Worm (Caenorhabditis elegans): Measurements from ENCODE around the gene fbxc-24.

The fbxc-24 gene

DNA sequence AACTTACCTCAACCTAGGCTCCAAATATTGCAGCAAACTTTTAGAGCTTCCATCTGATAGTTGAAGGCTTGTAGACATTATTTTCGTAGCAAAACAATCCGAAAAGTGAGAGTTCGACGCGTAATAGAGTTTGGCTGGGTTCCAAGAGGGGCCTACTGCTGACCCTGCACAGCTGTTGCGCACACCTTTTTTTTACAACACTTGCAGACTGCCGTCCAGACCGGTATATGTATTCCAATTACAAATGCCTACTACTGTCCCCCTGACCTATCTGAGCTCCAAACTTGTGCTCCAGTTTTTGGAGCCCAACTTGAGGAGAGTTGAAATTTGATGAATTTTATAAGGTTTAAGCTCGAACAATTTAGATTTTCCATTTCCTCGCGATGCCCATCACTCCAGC lies at the start of gene fbxc-24, which contains the start of gene fbxc-27:
TSS of gene fbxc-24 (minus strand) at position 101 of the 400 bp plus-strand sequence.
TSS of gene fbxc-27 (plus strand) at position 216 of the 400 bp plus-strand sequence.
- TF ChIP-seq nhr-67 (tag; optimal IDR thresholded peaks at IDR 0.05): no peak
- no peak for TF ChIP-seq elt-3 (tag; optimal IDR thresholded peaks at IDR 0.05)
- TF ChIP-seq tbx-2 (tag; optimal IDR thresholded peaks at IDR 0.05): no peak
- TF ChIP-seq nfya-1 (tag; optimal IDR thresholded peaks at IDR 0.05; ENCODE audit: insufficient read depth): no peak
- TF ChIP-seq lin-15B (tag; optimal IDR thresholded peaks at IDR 0.05): no peak
- TF ChIP-seq pqm-1 (tag; optimal IDR thresholded peaks at IDR 0.05): no peak
- TF ChIP-seq lin-39 (tag; optimal IDR thresholded peaks at IDR 0.05): no peak
- no peak for TF ChIP-seq nhr-12 (tag; optimal IDR thresholded peaks at IDR 0.05)
- TF ChIP-seq nhr-25 (tag; optimal IDR thresholded peaks at IDR 0.05): no peak
- no peak for TF ChIP-seq nhr-237 (tag; optimal IDR thresholded peaks at IDR 0.05)
- TF ChIP-seq unc-62 (GFP tag; optimal IDR thresholded peaks at IDR 0.05): no peak
- no peak for TF ChIP-seq zag-1 (tag; optimal IDR thresholded peaks at IDR 0.05)
- no peak for TF ChIP-seq ama-1 (optimal IDR thresholded peaks at IDR 0.05)
- TF ChIP-seq elt-1 (tag; optimal IDR thresholded peaks at IDR 0.05): no peak
- no peak for TF ChIP-seq R02D3.7 (tag; optimal IDR thresholded peaks at IDR 0.05)

DNA sequence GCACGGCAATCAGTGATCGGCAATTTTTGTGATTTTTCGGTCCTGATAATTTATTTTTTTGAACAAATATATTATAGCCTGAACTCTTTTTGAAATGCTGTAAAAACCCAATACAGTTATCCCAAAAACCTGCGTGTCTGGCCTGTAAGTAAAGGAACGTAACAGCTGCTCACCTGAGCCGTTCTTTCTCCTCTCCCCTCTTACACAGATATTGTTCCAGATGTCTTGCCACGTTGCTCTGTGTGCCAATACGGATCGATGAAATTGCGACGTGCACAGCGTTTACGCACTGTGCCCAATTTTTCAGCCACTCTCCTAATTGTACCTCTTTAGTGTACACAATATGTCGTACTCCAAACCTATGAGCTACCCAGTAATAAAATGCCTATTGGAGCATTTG lies 49.2 kb upstream of the fbxc-24 start, which contains the start of gene sdz-4:
TSS of gene sdz-4 (plus strand) at position 301 of the 400 bp plus-strand sequence.
- TF ChIP-seq pha-4 (tag; optimal IDR thresholded peaks at IDR 0.05) (no peak), nhr-28 (tag; optimal IDR thresholded peaks at IDR 0.05) (no peak), fos-1 (tag; optimal IDR thresholded peaks at IDR 0.05) (no peak), elt-2 (tag; optimal IDR thresholded peaks at IDR 0.05) (no peak), fkh-10 (GFP tag; optimal IDR thresholded peaks at IDR 0.05) (no peak), eor-1 (tag; optimal IDR thresholded peaks at IDR 0.05) (no peak), nhr-25 (tag; optimal IDR thresholded peaks at IDR 0.05) (no peak), jun-1 (tag; optimal IDR thresholded peaks at IDR 0.05) (no peak), nhr-67 (tag; optimal IDR thresholded peaks at IDR 0.05) (no peak), hmg-11 (tag; optimal IDR thresholded peaks at IDR 0.05) (no peak), lsy-12 (tag; optimal IDR thresholded peaks at IDR 0.05) (no peak), ZK546.5 (tag; optimal IDR thresholded peaks at IDR 0.05) (no peak), lin-15B (tag; optimal IDR thresholded peaks at IDR 0.05) (no peak), mml-1 (tag; optimal IDR thresholded peaks at IDR 0.05) (no peak)

DNA sequence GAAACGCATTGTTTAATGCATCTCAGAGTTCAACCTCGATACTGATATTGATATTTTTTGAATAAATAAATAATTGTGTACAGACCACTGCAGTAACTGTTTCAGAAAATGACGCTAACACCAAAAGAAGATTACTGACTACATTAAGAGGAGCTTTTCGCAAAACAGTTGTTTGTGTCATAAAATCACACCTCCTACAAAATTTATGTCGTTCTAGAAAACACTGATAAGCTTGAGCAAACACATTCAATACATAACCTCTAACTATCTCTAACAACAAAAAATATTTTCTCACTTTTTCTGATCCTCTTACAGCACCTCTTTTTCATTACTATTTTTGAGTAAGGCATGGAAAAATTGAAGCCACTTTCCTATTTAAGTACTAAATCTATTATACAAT lies 45.2 kb upstream of the fbxc-24 start, which contains the start of gene fbxc-7:
TSS of gene fbxc-7 (plus strand) at position 301 of the 400 bp plus-strand sequence.
- peak; percentile 26 for TF ChIP-seq elt-2 (tag; optimal IDR thresholded peaks at IDR 0.05)

DNA sequence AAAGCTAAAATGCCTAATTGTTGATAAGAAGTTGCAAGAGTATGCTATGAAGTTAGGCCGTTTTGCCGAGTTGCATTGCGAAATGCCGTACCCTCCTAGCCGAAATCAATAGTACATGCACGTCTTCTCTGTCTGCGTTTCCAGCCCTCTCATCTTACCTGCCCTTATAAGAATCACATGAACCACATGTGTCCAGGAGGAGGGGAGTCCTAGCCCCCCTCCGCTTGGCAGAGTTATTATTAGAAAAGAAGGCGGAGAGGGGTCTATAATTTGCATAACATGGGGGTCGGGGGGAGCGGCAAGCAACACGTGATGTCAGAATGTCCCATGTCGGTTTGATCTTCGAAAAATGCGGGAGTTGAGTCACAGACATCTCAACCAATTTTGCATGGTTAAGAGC lies 43.6 kb upstream of the fbxc-24 start:
- no peak for TF ChIP-seq zag-1 (tag; optimal IDR thresholded peaks at IDR 0.05)
- TF ChIP-seq fos-1 (tag; optimal IDR thresholded peaks at IDR 0.05): no peak
- TF ChIP-seq ceh-16 (tag; optimal IDR thresholded peaks at IDR 0.05): no peak
- no peak for TF ChIP-seq mml-1 (tag; optimal IDR thresholded peaks at IDR 0.05)
- no peak for TF ChIP-seq elt-3 (tag; optimal IDR thresholded peaks at IDR 0.05)
- TF ChIP-seq ZK546.5 (tag; optimal IDR thresholded peaks at IDR 0.05): no peak
- no peak for TF ChIP-seq nhr-76 (tag; optimal IDR thresholded peaks at IDR 0.05)
- TF ChIP-seq jun-1 (tag; optimal IDR thresholded peaks at IDR 0.05): no peak
- no peak for TF ChIP-seq nhr-25 (tag; optimal IDR thresholded peaks at IDR 0.05)
- no peak for TF ChIP-seq fkh-10 (GFP tag; optimal IDR thresholded peaks at IDR 0.05)
- no peak for TF ChIP-seq ztf-11 (tag; optimal IDR thresholded peaks at IDR 0.05)
- no peak for TF ChIP-seq nfya-1 (tag; optimal IDR thresholded peaks at IDR 0.05; ENCODE audit: insufficient read depth)
- no peak for TF ChIP-seq fkh-2 (tag; optimal IDR thresholded peaks at IDR 0.05)
- no peak for TF ChIP-seq elt-1 (tag; optimal IDR thresholded peaks at IDR 0.05)
- TF ChIP-seq nhr-77 (tag; optimal IDR thresholded peaks at IDR 0.05): no peak

DNA sequence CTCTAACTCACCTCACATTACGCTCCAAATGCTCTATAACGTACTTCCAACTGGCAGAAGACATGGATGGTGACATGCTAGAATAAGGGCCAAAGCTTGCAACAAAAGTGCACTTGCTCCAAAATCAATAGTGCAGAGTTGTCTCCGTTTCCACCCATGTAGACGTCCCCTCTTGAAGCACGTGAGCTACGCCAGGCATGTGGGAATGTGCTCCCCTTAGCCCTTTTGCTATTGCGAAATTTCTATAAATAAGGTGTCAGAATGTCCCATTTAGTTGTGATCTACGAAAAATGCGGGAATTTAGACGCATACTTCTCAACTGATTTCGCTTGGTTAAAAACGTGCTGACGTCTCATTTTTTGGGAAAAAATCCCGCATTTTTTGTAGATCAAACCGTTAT lies 40.9 kb upstream of the fbxc-24 start:
- no peak for TF ChIP-seq lin-39 (tag; optimal IDR thresholded peaks at IDR 0.05)
- no peak for TF ChIP-seq nhr-12 (tag; optimal IDR thresholded peaks at IDR 0.05)
- TF ChIP-seq nhr-67 (tag; optimal IDR thresholded peaks at IDR 0.05): no peak
- no peak for TF ChIP-seq nhr-237 (tag; optimal IDR thresholded peaks at IDR 0.05)
- TF ChIP-seq snpc-4 (tag; optimal IDR thresholded peaks at IDR 0.05): no peak
- TF ChIP-seq nhr-43 (tag; optimal IDR thresholded peaks at IDR 0.05; ENCODE audit: poor library complexity, severe bottlenecking): no peak

Measured in whole organism, L3 larva.